Fruit fly (Drosophila melanogaster): Measurements from ENCODE around the gene CG16956.

- TF ChIP-seq Smox (GFP tag; optimal IDR thresholded peaks at IDR 0.05) (no peak), CG1621 (tag; optimal IDR thresholded peaks at IDR 0.05) (no peak), CG6276 (GFP tag; optimal IDR thresholded peaks at IDR 0.05) (no peak), CG15336 (GFP tag; IDR thresholded peaks at IDR 0.05) (no peak), Lpt (GFP tag; optimal IDR thresholded peaks at IDR 0.05) (no peak), esn (GFP tag; optimal IDR thresholded peaks at IDR 0.05) (no peak), Hr39 (GFP tag; optimal IDR thresholded peaks at IDR 0.05) (no peak), CG32006 (GFP tag; optimal IDR thresholded peaks at IDR 0.05) (no peak)
Measured at dm6 chr2L:13457037-13457547, 42.7 kb upstream of the CG16956 start, which contains the start of gene CG42809.
